Worm (Caenorhabditis elegans) whole organism, late embryonic: Measurements from ENCODE around the gene lin-31.

ENCODE experiments used
- C08G9.2 ChIP-seq: sonication (generic microtip); optimal IDR thresholded peaks from 2 replicates; lab custom pipeline; 2016; ENCODE audit warnings: mild to moderate bottlenecking, missing genetic modification characterization, moderate library complexity, missing compliant biosample characterization
- C38D4.7 ChIP-seq: fragments of 200-800 bp; sonication (Bioruptor generic); optimal IDR thresholded peaks from 2 replicates; lab custom pipeline; 2018; ENCODE audit warnings: mild to moderate bottlenecking, missing genetic modification characterization, moderate library complexity, missing compliant biosample characterization
- F13H6.1 ChIP-seq: sonication (generic microtip); optimal IDR thresholded peaks from 2 replicates; lab custom pipeline; 2016; ENCODE audit warnings: missing genetic modification characterization, missing compliant biosample characterization
- K02D7.2 ChIP-seq: sonication (generic microtip); optimal IDR thresholded peaks from 2 replicates; lab custom pipeline; 2017; ENCODE audit warnings: mild to moderate bottlenecking, missing genetic modification characterization, missing compliant biosample characterization
- K09A11.1 ChIP-seq: sonication (generic microtip); optimal IDR thresholded peaks from 2 replicates; lab custom pipeline; 2017; ENCODE audit warnings: antibody characterized with exemption, mild to moderate bottlenecking, missing genetic modification characterization, missing compliant biosample characterization; ENCODE audit not compliant: insufficient read depth
- ahr-1 ChIP-seq: sonication (generic microtip); optimal IDR thresholded peaks from 2 replicates; lab custom pipeline; 2016; ENCODE audit warnings: missing genetic modification characterization, missing compliant biosample characterization
- ama-1 ChIP-seq: fragments of 150-350 bp; optimal IDR thresholded peaks from 2 replicates; lab custom pipeline; 2014
- ceh-14 ChIP-seq: sonication (generic microtip); optimal IDR thresholded peaks from 2 replicates; lab custom pipeline; 2016; ENCODE audit warnings: missing genotype, missing genetic modification characterization, missing compliant biosample characterization
- ceh-19 ChIP-seq: fragments of 200-800 bp; sonication (Bioruptor generic); optimal IDR thresholded peaks from 2 replicates; lab custom pipeline; 2018; ENCODE audit warnings: mild to moderate bottlenecking, missing genetic modification characterization, missing compliant biosample characterization
- ceh-2 ChIP-seq: sonication (generic microtip); optimal IDR thresholded peaks from 2 replicates; lab custom pipeline; 2016; ENCODE audit warnings: missing genotype, missing genetic modification characterization, missing compliant biosample characterization
- ceh-24 ChIP-seq: sonication (generic microtip); optimal IDR thresholded peaks from 2 replicates; lab custom pipeline; 2016; ENCODE audit warnings: mild to moderate bottlenecking, missing genetic modification characterization, missing compliant biosample characterization
- ceh-31 ChIP-seq: sonication (generic microtip); optimal IDR thresholded peaks from 2 replicates; lab custom pipeline; 2016; ENCODE audit warnings: missing genetic modification characterization, missing compliant biosample characterization
- ceh-9 ChIP-seq: sonication (generic microtip); optimal IDR thresholded peaks from 2 replicates; lab custom pipeline; 2016; ENCODE audit warnings: mild to moderate bottlenecking, missing genetic modification characterization, inconsistent platforms, missing compliant biosample characterization
- dve-1 ChIP-seq: sonication (generic microtip); optimal IDR thresholded peaks from 2 replicates; lab custom pipeline; 2017; ENCODE audit warnings: antibody characterized with exemption, mild to moderate bottlenecking, missing genetic modification characterization, missing compliant biosample characterization
- elt-2 ChIP-seq: sonication (generic microtip); optimal IDR thresholded peaks from 2 replicates; lab custom pipeline; 2016; ENCODE audit warnings: missing genetic modification reagents, missing genetic modification characterization, missing compliant biosample characterization
- elt-4 ChIP-seq: sonication (generic microtip); optimal IDR thresholded peaks from 2 replicates; lab custom pipeline; 2016; ENCODE audit warnings: missing genetic modification characterization, missing compliant biosample characterization
- eyg-1 ChIP-seq: sonication (generic microtip); optimal IDR thresholded peaks from 2 replicates; lab custom pipeline; 2016; ENCODE audit warnings: missing genotype, missing genetic modification characterization, missing compliant biosample characterization
- gmeb-2 ChIP-seq: sonication (generic microtip); optimal IDR thresholded peaks from 2 replicates; lab custom pipeline; 2016; ENCODE audit warnings: missing genetic modification characterization, inconsistent platforms, missing compliant biosample characterization
- hlh-30 ChIP-seq: sonication (generic microtip); optimal IDR thresholded peaks from 2 replicates; lab custom pipeline; 2017; ENCODE audit warnings: antibody characterized with exemption, missing genetic modification characterization, missing compliant biosample characterization; ENCODE audit not compliant: insufficient read depth
- hlh-8 ChIP-seq: sonication (generic microtip); optimal IDR thresholded peaks from 2 replicates; lab custom pipeline; 2016; ENCODE audit warnings: missing genotype, missing genetic modification characterization, missing compliant biosample characterization
- lim-6 ChIP-seq: sonication (generic microtip); optimal IDR thresholded peaks from 2 replicates; lab custom pipeline; 2016; ENCODE audit warnings: missing genetic modification characterization, missing compliant biosample characterization
- lin-11 ChIP-seq: fragments of 200-800 bp; sonication (Bioruptor generic); optimal IDR thresholded peaks from 2 replicates; lab custom pipeline; 2018; ENCODE audit warnings: mild to moderate bottlenecking, missing genetic modification characterization, missing compliant biosample characterization
- madf-2 ChIP-seq: sonication (generic microtip); optimal IDR thresholded peaks from 2 replicates; lab custom pipeline; 2017; ENCODE audit warnings: missing genetic modification characterization, missing compliant biosample characterization
- npax-4 ChIP-seq: sonication (generic microtip); optimal IDR thresholded peaks from 2 replicates; lab custom pipeline; 2016; ENCODE audit warnings: missing genetic modification characterization, missing compliant biosample characterization
- odd-2 ChIP-seq: sonication (generic microtip); optimal IDR thresholded peaks from 2 replicates; lab custom pipeline; 2017; ENCODE audit warnings: antibody characterized with exemption, mild to moderate bottlenecking, missing genetic modification characterization, missing compliant biosample characterization
- pat-9 ChIP-seq: fragments of 200-800 bp; sonication (Bioruptor generic); optimal IDR thresholded peaks from 2 replicates; lab custom pipeline; 2018; ENCODE audit warnings: mild to moderate bottlenecking, missing genetic modification characterization, moderate library complexity, missing compliant biosample characterization
- pha-2 ChIP-seq: sonication (generic microtip); optimal IDR thresholded peaks from 2 replicates; lab custom pipeline; 2017; ENCODE audit warnings: mild to moderate bottlenecking, missing genetic modification characterization, missing compliant biosample characterization
- pros-1 ChIP-seq: fragments of 150-350 bp; optimal IDR thresholded peaks from 2 replicates; lab custom pipeline; 2014; ENCODE audit warnings: missing biosample characterization, missing genetic modification reagents, missing genetic modification characterization
- sdc-2 ChIP-seq: sonication (generic microtip); optimal IDR thresholded peaks from 2 replicates; lab custom pipeline; 2016; ENCODE audit warnings: missing genotype, missing genetic modification characterization, missing compliant biosample characterization
- sox-4 ChIP-seq: sonication (generic microtip); optimal IDR thresholded peaks from 2 replicates; lab custom pipeline; 2017; ENCODE audit warnings: mild to moderate bottlenecking, missing genetic modification characterization, inconsistent platforms, missing compliant biosample characterization
- tbx-2 ChIP-seq: sonication (generic microtip); optimal IDR thresholded peaks from 2 replicates; lab custom pipeline; 2016; ENCODE audit warnings: missing genetic modification characterization, missing compliant biosample characterization
- tbx-7 ChIP-seq: sonication (generic microtip); optimal IDR thresholded peaks from 2 replicates; lab custom pipeline; 2016; ENCODE audit warnings: missing genotype, missing genetic modification characterization, missing compliant biosample characterization
- unc-86 ChIP-seq: sonication (generic microtip); optimal IDR thresholded peaks from 2 replicates; lab custom pipeline; 2016; ENCODE audit warnings: missing genetic modification characterization, missing compliant biosample characterization
- ztf-16 ChIP-seq: sonication (generic microtip); optimal IDR thresholded peaks from 2 replicates; lab custom pipeline; 2017; ENCODE audit warnings: missing genetic modification characterization, missing compliant biosample characterization

Gene lin-31

DNA sequence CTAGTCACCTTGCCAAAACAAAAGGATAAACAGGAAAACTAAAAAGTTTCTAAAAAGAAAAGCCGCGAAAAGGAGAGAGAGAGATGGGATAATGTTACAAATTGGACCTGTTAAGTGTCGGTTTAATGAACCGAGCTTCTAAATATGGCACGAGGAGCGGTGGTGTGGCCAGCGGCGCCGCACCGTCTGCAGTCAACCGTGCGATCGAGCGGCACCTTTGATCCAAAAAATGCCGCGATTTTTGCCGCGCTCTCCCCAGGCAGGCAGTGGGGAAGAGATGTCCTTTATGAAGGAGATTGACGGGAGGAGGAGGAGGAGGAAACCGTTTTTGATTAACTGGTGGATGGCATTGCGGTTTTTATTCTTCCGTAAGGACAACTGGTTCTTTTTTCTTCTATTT lies 2.0 kb upstream of the lin-31 start:
- no peak for TF ChIP-seq C08G9.2 (tag; lab: Kevin White, UChicago)
- TF ChIP-seq odd-2 (tag; lab: Kevin White, UChicago), result no peak
- TF ChIP-seq ceh-31 (tag; lab: Kevin White, UChicago), result no peak
- TF ChIP-seq madf-2 (tag; lab: Kevin White, UChicago), result no peak
- no peak for TF ChIP-seq ceh-14 (tag; lab: Kevin White, UChicago)
- no peak for TF ChIP-seq C38D4.7 (GFP tag; lab: Kevin White, UChicago)
- TF ChIP-seq ztf-16 (tag; lab: Kevin White, UChicago), result no peak
- TF ChIP-seq eyg-1 (tag; lab: Kevin White, UChicago), result no peak
- no peak for TF ChIP-seq unc-86 (tag; lab: Kevin White, UChicago)
- TF ChIP-seq sox-4 (tag; lab: Kevin White, UChicago), result no peak
- TF ChIP-seq ceh-24, result no peak
- TF ChIP-seq pat-9 (tag; lab: Kevin White, UChicago), result no peak
- TF ChIP-seq lim-6, result no peak
- no peak for TF ChIP-seq K09A11.1 (tag; lab: Kevin White, UChicago)
- no peak for TF ChIP-seq gmeb-2 (tag; lab: Kevin White, UChicago)
- no peak for TF ChIP-seq pha-2 (tag; lab: Kevin White, UChicago)
- TF ChIP-seq elt-2 (tag; lab: Kevin White, UChicago), result no peak
- no peak for TF ChIP-seq tbx-7 (tag; lab: Kevin White, UChicago)

- TF ChIP-seq dve-1 (tag; lab: Kevin White, UChicago) (peak; percentile 51), pros-1 (tag; lab: Kevin White, UChicago) (no peak)
These were observed 1.9 kb downstream of the lin-31 start for ce11 chrII:3984242-3984641.

- TF ChIP-seq tbx-2 (tag; lab: Kevin White, UChicago), result no peak
- TF ChIP-seq hlh-30, result no peak
- TF ChIP-seq dve-1 (tag; lab: Kevin White, UChicago), result no peak
- TF ChIP-seq, all 69 proteins: peak for 0
These were observed 4.6 kb downstream of the lin-31 start, which contains the start of gene K10G6.5 for ce11 chrII:3986906-3987305. Gene K10G6.5, plus strand, starts transcription at chrII:3987250.

DNA sequence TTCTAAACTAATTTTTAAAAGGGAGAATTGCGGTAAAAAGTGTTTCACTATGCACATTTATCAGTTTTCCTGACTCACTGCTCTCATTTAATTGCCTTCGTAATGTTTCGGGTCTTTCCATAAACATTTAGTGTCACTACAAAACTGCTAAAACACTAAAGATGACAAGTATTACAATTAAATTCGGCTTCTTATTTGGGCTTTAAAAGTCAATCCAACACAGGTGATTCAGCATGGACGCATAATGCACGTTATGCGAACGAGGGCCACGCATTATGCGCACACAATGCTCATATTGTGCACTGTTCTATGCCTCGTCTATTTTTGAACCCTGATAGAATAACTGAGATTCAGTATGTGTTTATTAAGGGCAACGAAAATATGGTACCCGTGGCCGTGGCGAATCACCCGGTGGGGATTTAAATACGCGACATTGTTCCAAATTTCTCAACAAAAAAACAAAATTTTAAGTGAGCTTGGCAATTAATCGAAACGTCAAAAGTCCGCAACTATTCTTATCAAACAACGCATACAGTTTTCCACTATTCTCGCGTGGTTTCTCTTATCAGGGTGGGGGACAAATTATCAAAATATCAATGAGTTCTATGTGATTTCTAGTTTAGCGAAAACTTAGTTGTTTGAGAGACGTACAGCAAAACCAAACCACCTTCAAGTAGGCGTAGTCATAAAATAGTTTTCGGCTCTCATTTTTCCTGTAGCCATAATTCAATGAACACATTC lies 7.4 kb downstream of the lin-31 start, which contains the start of gene Y14H12A.2:
Y14H12A.2 (minus strand) TSS at position 51 of the 741 bp plus-strand sequence.
- TF ChIP-seq elt-2 (tag; lab: Kevin White, UChicago), result peak; percentile 63
- TF ChIP-seq ahr-1 (tag; lab: Kevin White, UChicago), result no peak
- TF ChIP-seq, all 69 proteins: peak for 1

DNA sequence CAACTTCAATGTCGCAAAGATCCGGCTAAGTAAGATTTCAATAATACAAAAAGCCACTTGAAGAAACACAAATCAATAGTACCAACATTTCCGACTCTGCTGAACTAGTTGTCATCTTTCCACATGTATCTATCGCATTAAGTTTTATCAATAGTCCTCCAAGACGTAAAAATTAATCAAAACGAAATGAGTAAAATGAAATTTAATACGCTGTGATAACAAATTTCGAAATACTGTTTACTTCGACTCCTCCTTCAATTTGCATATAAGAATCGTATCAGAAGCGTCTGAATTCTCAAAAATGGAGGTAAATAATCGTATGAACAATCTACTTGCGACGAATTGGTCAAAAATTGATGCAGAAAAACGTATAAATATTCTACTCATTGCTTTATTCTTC lies 8.4 kb downstream of the lin-31 start:
- no peak for TF ChIP-seq elt-4 (tag; lab: Kevin White, UChicago)
- TF ChIP-seq sdc-2 (tag; lab: Kevin White, UChicago), result no peak
- no peak for TF ChIP-seq ceh-19 (GFP tag; lab: Kevin White, UChicago)
- TF ChIP-seq K02D7.2 (tag; lab: Kevin White, UChicago), result no peak
- TF ChIP-seq ztf-16 (tag; lab: Kevin White, UChicago), result no peak
- TF ChIP-seq hlh-30, result no peak
- no peak for TF ChIP-seq C38D4.7 (GFP tag; lab: Kevin White, UChicago)
- TF ChIP-seq lin-11 (tag; lab: Kevin White, UChicago), result no peak
- no peak for TF ChIP-seq tbx-2 (tag; lab: Kevin White, UChicago)
- no peak for TF ChIP-seq pat-9 (tag; lab: Kevin White, UChicago)

DNA sequence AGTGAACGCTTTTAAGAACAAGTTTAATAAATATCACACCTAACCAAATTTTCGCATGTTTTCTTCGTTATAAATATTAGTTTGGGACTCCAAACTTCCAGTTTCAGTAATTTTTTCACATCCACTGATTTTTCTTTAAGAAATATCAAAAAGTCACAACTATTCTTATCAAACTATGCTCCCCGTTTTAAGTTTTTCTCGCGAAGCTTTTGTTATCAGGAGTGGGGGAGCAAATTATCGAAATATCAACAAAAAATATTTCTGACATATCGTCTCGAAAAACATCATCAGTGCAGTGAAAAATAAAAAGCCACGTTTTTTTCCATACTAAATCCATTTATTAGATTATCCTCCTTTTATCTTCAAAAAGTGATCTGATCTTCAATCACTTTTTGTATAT lies 9.7 kb downstream of the lin-31 start:
- TF ChIP-seq F13H6.1 (no peak), npax-4 (no peak), odd-2 (tag; lab: Kevin White, UChicago) (no peak), ama-1 (lab: Kevin White, UChicago) (no peak), dve-1 (tag; lab: Kevin White, UChicago) (no peak), ceh-9 (tag; lab: Kevin White, UChicago) (no peak), pat-9 (tag; lab: Kevin White, UChicago) (no peak), tbx-7 (tag; lab: Kevin White, UChicago) (no peak), ceh-31 (tag; lab: Kevin White, UChicago) (no peak), tbx-2 (tag; lab: Kevin White, UChicago) (no peak), ceh-2 (no peak), hlh-8 (tag; lab: Kevin White, UChicago) (no peak)
